Worm (Caenorhabditis elegans) whole organism, L4/young adult: ENCODE results near the gene M01B2.12.
"Not testable (repeated sequence)": the region's sequence is repeated elsewhere in the genome, so short reads cannot be mapped to it uniquely, and the experiment has no call there.

Experiments
- W03F9.2 ChIP-seq: fragments of 150-350 bp; optimal IDR thresholded peaks from 2 replicates; lab custom pipeline; 2014; ENCODE audit warnings: missing biosample characterization, missing genetic modification characterization
- dao-5 ChIP-seq: sonication (generic microtip); optimal IDR thresholded peaks from 2 replicates; lab custom pipeline; 2016; ENCODE audit warnings: missing genotype, missing genetic modification characterization, moderate library complexity, missing compliant biosample characterization
- him-1 ChIP-seq: sonication (generic microtip); optimal IDR thresholded peaks from 2 replicates; lab custom pipeline; 2016; ENCODE audit warnings: missing genotype, missing genetic modification reagents, missing genetic modification characterization, missing compliant biosample characterization

The M01B2.12 gene

ce11 chrV:15241259-15241658, 22.8 kb downstream of the M01B2.12 start, which contains the start of gene chil-12:
chil-12 (plus strand) TSS chrV:15241559.
- TF ChIP-seq him-1 (tag; lab: Kevin White, UChicago) (no peak), dao-5 (no peak), W03F9.2 (tag; lab: Kevin White, UChicago) (no peak)

ce11 chrV:15240215-15240614, 23.8 kb downstream of the M01B2.12 start, which contains the start of gene srw-11:
srw-11 (minus strand) TSS chrV:15240315.
- no peak for TF ChIP-seq W03F9.2 (tag; lab: Kevin White, UChicago)
- no peak for TF ChIP-seq dao-5
- TF ChIP-seq him-1 (tag; lab: Kevin White, UChicago) = no peak

DNA sequence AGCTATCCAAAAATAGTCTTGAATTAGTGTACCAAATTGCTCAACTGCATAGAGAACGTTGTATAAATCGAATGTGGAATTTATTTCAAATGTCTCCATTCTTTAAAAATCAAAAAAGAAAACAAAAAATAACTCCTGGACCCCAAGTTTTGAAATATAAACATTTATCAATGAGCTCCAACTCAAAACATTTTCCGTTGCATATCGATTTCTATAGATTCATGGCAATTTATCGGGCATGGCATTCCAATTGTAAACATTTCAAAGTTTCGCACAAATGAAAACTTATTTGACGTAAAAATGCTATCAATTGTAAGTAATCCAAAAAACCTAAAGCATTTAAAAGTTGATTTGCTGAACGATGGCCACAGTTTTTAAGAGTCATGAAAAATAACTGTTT, 25.5 kb downstream of the M01B2.12 start, which contains the start of gene srw-12:
TSS of gene srw-12 (minus strand) at position 101 of the 400 bp plus-strand sequence.
- no peak for TF ChIP-seq dao-5
- no peak for TF ChIP-seq W03F9.2 (tag; lab: Kevin White, UChicago)
- no peak for TF ChIP-seq him-1 (tag; lab: Kevin White, UChicago)

- TF ChIP-seq dao-5 (no peak), W03F9.2 (tag; lab: Kevin White, UChicago) (no peak), him-1 (tag; lab: Kevin White, UChicago) (no peak)
Measured at ce11 chrV:15235661-15236060, 28.4 kb downstream of the M01B2.12 start, which contains the start of gene nhr-164. nhr-164 (minus strand) TSS chrV:15235761.

DNA sequence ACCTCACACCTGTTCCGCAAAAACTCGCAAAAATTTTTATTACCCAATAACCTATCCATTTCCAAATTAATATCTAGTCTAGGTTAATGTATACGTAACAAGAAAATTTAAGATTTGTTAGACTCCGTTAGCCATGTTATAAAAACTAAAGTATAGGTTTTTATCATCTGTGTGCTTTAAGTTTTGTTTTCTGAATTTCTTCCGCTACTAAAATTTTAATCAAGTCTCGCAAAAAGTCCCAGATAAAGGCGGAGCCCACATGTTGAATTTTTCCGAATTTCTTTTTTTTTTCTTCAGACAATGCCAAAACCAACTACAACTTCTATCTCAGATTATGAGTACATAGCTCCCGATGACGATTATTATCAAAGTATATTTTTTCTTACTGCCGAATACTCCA, 31.8 kb downstream of the M01B2.12 start, which contains the start of gene srw-13:
TSS of gene srw-13 (plus strand) at position 301 of the 400 bp plus-strand sequence.
- TF ChIP-seq W03F9.2 (tag; lab: Kevin White, UChicago) (no peak), him-1 (tag; lab: Kevin White, UChicago) (no peak), dao-5 (no peak)

DNA sequence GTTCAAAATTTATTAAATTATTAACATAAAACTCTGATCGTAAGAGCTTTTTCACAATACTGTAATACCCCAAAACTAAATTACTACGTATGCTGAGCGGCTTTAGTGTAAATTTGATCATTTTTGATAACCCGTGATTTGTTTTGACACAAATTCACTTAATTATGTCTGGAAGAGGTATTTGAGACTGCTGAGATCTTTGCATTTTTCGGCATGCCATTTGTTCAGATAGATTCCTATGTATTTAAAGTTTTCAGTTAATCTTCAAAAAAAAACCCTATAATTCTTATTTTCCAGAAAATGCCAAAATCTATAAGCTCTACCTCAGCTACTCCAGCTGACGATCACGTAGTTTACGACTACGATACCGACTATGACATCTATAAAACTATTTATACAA, 33.8 kb downstream of the M01B2.12 start, which contains the start of gene srw-15:
TSS of gene srw-15 (plus strand) at position 301 of the 400 bp plus-strand sequence.
- TF ChIP-seq him-1 (tag; lab: Kevin White, UChicago) = no peak
- no peak for TF ChIP-seq dao-5

DNA sequence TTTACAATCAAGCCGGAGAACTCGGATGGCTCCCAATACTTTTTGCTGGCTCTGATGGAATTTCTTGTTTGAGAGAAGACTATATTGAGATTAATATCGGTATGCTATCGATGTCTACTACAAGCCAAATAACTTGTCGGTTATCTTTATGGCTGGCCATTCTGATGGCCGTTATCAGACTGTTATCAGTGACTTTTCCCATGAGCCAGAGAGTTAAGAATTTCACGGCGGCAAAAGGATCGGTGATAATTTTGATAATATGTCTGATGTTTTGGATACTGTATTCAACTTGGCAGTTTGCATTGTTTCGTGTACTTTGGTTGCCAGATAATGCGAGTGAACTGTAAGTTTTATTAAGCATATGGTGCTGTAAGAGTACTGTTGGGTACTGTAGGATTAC, 37.8 kb downstream of the M01B2.12 start:
- no peak for TF ChIP-seq him-1 (tag; lab: Kevin White, UChicago)
- no peak for TF ChIP-seq dao-5
- TF ChIP-seq W03F9.2 (tag; lab: Kevin White, UChicago) = no peak

DNA sequence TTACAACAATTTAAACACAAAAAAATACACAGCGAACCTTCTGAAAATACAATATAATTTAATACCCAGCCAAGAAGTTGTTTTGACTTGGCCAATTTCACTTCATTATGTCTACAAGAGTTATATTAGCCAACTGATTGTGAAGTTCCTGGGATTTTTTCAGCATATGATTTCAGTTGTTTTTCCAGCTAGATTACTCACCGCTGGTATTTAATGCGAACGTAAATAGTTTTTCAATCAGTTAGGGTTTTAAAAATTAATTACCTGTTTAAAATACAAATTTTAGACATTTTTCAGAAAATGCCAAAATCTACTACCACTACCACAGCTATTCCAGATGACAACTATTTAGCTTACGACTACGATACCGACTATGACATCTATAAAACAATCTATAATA, 38.4 kb downstream of the M01B2.12 start, which contains the start of gene srw-14:
TSS of gene srw-14 (plus strand) at position 301 of the 400 bp plus-strand sequence.
- no peak for TF ChIP-seq W03F9.2 (tag; lab: Kevin White, UChicago)
- TF ChIP-seq dao-5 = no peak
- TF ChIP-seq him-1 (tag; lab: Kevin White, UChicago) = no peak

ce11 chrV:15223668-15224067, 40.4 kb downstream of the M01B2.12 start, which contains the start of gene srw-24:
srw-24 (plus strand) TSS chrV:15223968.
- TF ChIP-seq him-1 (tag; lab: Kevin White, UChicago) = no peak
- TF ChIP-seq dao-5 = no peak
- TF ChIP-seq W03F9.2 (tag; lab: Kevin White, UChicago) = no peak

ce11 chrV:15221330-15221729, 42.7 kb downstream of the M01B2.12 start, which contains the start of gene irld-25:
irld-25 (plus strand) TSS chrV:15221630.
- TF ChIP-seq him-1 (tag; lab: Kevin White, UChicago) (no peak), dao-5 (no peak), W03F9.2 (tag; lab: Kevin White, UChicago) (no peak)

ce11 chrV:15216705-15217104, 47.3 kb downstream of the M01B2.12 start, which contains the start of gene sri-25:
sri-25 (plus strand) TSS chrV:15217005.
- no peak for TF ChIP-seq him-1 (tag; lab: Kevin White, UChicago)
- TF ChIP-seq dao-5 = no peak
- TF ChIP-seq W03F9.2 (tag; lab: Kevin White, UChicago) = no peak

- TF ChIP-seq dao-5; him-1 (tag; lab: Kevin White, UChicago); W03F9.2 (tag; lab: Kevin White, UChicago): not testable (repeated sequence)
Measured at ce11 chrV:15215175-15215574, 48.9 kb downstream of the M01B2.12 start, which contains the start of gene sri-26. sri-26 (plus strand) TSS chrV:15215475.
